Worm (Caenorhabditis elegans) whole organism, late embryonic: ENCODE data around the gene C07B5.4.

Experiments
- ama-1 ChIP-seq: fragments of 150-350 bp; optimal IDR thresholded peaks from 2 replicates; lab custom pipeline; 2014
- ceh-2 ChIP-seq: sonication (generic microtip); optimal IDR thresholded peaks from 2 replicates; lab custom pipeline; 2016; ENCODE audit warnings: missing genotype, missing genetic modification characterization, missing compliant biosample characterization
- ceh-6 ChIP-seq: fragments of 200-800 bp; sonication (Bioruptor generic); optimal IDR thresholded peaks from 2 replicates; lab custom pipeline; 2018; ENCODE audit warnings: mild to moderate bottlenecking, missing genetic modification characterization, missing compliant biosample characterization
- dve-1 ChIP-seq: sonication (generic microtip); optimal IDR thresholded peaks from 2 replicates; lab custom pipeline; 2017; ENCODE audit warnings: antibody characterized with exemption, mild to moderate bottlenecking, missing genetic modification characterization, missing compliant biosample characterization
- fkh-10 ChIP-seq: fragments of 150-350 bp; optimal IDR thresholded peaks from 2 replicates; lab custom pipeline; 2014; ENCODE audit warnings: missing biosample characterization, missing genetic modification reagents, missing genetic modification characterization
- lin-11 ChIP-seq: fragments of 200-800 bp; sonication (Bioruptor generic); optimal IDR thresholded peaks from 2 replicates; lab custom pipeline; 2018; ENCODE audit warnings: mild to moderate bottlenecking, missing genetic modification characterization, missing compliant biosample characterization
- sdc-2 ChIP-seq: sonication (generic microtip); optimal IDR thresholded peaks from 2 replicates; lab custom pipeline; 2016; ENCODE audit warnings: missing genotype, missing genetic modification characterization, missing compliant biosample characterization

- no peak for TF ChIP-seq ceh-6 (GFP tag; lab: Kevin White, UChicago)
- no peak for TF ChIP-seq fkh-10 (GFP tag; lab: Kevin White, UChicago)
- no peak for TF ChIP-seq sdc-2
- no peak for TF ChIP-seq dve-1 (tag; lab: Kevin White, UChicago)
- no peak for TF ChIP-seq ceh-2
- TF ChIP-seq ama-1 (lab: Kevin White, UChicago), result no peak
- TF ChIP-seq lin-11, result no peak
Observed at ce11 chrX:9531640-9532039, 2.2 kb downstream of the C07B5.4 start.
